Worm (Caenorhabditis elegans) whole organism, L3 larva: Measurements from ENCODE around the gene F53G2.2.
A peak's percentile ranks its signal among the peaks of the same experiment; 100 is the strongest.

Experiments
- ZK546.5 ChIP-seq: sonication (generic microtip); optimal IDR thresholded peaks from 2 replicates; lab custom pipeline; 2017; ENCODE audit warnings: missing biosample characterization, missing genetic modification characterization
- aly-2 ChIP-seq: fragments of 150-350 bp; optimal IDR thresholded peaks from 2 replicates; lab custom pipeline; 2014; ENCODE audit warnings: missing biosample characterization, missing genetic modification characterization
- ama-1 ChIP-seq: fragments of 150-350 bp; optimal IDR thresholded peaks from 2 replicates; lab custom pipeline; 2018
- ceh-16 ChIP-seq: sonication (generic microtip); optimal IDR thresholded peaks from 2 replicates; lab custom pipeline; 2017; ENCODE audit warnings: missing biosample characterization, missing genetic modification characterization
- ceh-28 ChIP-seq: fragments of 150-350 bp; optimal IDR thresholded peaks from 2 replicates; lab custom pipeline; 2014; ENCODE audit warnings: missing biosample characterization, missing genetic modification reagents, missing genetic modification characterization
- ceh-82 ChIP-seq: fragments of 150-350 bp; optimal IDR thresholded peaks from 2 replicates; lab custom pipeline; 2014; ENCODE audit warnings: missing biosample characterization, missing genetic modification characterization
- ceh-9 ChIP-seq: sonication (generic microtip); optimal IDR thresholded peaks from 2 replicates; lab custom pipeline; 2018; ENCODE audit warnings: missing biosample characterization, missing genetic modification characterization
- daf-12 ChIP-seq: fragments of 150-350 bp; optimal IDR thresholded peaks from 2 replicates; lab custom pipeline; 2014; ENCODE audit warnings: missing biosample characterization, missing genetic modification reagents, missing genetic modification characterization
- egl-5 ChIP-seq: fragments of 150-350 bp; optimal IDR thresholded peaks from 2 replicates; lab custom pipeline; 2017; ENCODE audit warnings: missing biosample characterization, missing genetic modification reagents, missing genetic modification characterization, inconsistent platforms
- elt-2 ChIP-seq: sonication (generic microtip); optimal IDR thresholded peaks from 2 replicates; lab custom pipeline; 2016; ENCODE audit warnings: missing genetic modification reagents, mild to moderate bottlenecking, missing genetic modification characterization, missing compliant biosample characterization
- elt-3 ChIP-seq, 3 experiments: fragments of 150-350 bp in 1 of 3; sonication (generic microtip) in 2 of 3; optimal IDR thresholded peaks; 2 replicates in 2 of 3; 4 replicates in 1 of 3; lab custom pipeline; 2014 to 2017; ENCODE audit warnings: missing biosample characterization in 3 of 3, missing genetic modification characterization in 3 of 3
- eor-1 ChIP-seq, 2 experiments: fragments of 150-350 bp; optimal IDR thresholded peaks; 2 replicates each; lab custom pipeline; 2014 to 2018; ENCODE audit warnings: missing biosample characterization in 2 of 2, missing genetic modification characterization in 2 of 2
- fkh-10 ChIP-seq: sonication (generic microtip); optimal IDR thresholded peaks from 2 replicates; lab custom pipeline; 2017; ENCODE audit warnings: missing biosample characterization, missing genetic modification reagents, missing genetic modification characterization
- hmg-11 ChIP-seq: sonication (generic microtip); optimal IDR thresholded peaks from 2 replicates; lab custom pipeline; 2016; ENCODE audit warnings: missing genetic modification characterization, missing compliant biosample characterization
- jun-1 ChIP-seq: fragments of 150-350 bp; optimal IDR thresholded peaks from 2 replicates; lab custom pipeline; 2014; ENCODE audit warnings: missing biosample characterization, missing genetic modification reagents, missing genetic modification characterization
- lin-15B ChIP-seq: fragments of 150-350 bp; optimal IDR thresholded peaks from 2 replicates; lab custom pipeline; 2014; ENCODE audit warnings: missing biosample characterization, missing genetic modification characterization
- lin-39 ChIP-seq: fragments of 150-350 bp; optimal IDR thresholded peaks from 2 replicates; lab custom pipeline; 2018; ENCODE audit warnings: missing biosample characterization, missing genetic modification reagents, missing genetic modification characterization
- lsy-12 ChIP-seq: sonication (generic microtip); optimal IDR thresholded peaks from 2 replicates; lab custom pipeline; 2016; ENCODE audit warnings: mild to moderate bottlenecking, missing genetic modification characterization, missing compliant biosample characterization
- mdl-1 ChIP-seq: fragments of 150-350 bp; optimal IDR thresholded peaks from 2 replicates; lab custom pipeline; 2014; ENCODE audit warnings: missing biosample characterization, missing genetic modification characterization
- nfya-1 ChIP-seq: sonication (generic microtip); optimal IDR thresholded peaks from 2 replicates; lab custom pipeline; 2017; ENCODE audit warnings: missing genetic modification characterization, mild to moderate bottlenecking, missing compliant biosample characterization, antibody characterized with exemption, moderate library complexity; ENCODE audit not compliant: insufficient read depth
- nhr-12 ChIP-seq: fragments of 150-350 bp; optimal IDR thresholded peaks from 2 replicates; lab custom pipeline; 2014; ENCODE audit warnings: missing biosample characterization, missing genetic modification characterization
- nhr-23 ChIP-seq: fragments of 150-350 bp; optimal IDR thresholded peaks from 2 replicates; lab custom pipeline; 2014; ENCODE audit warnings: missing biosample characterization, missing genetic modification reagents, missing genetic modification characterization
- nhr-237 ChIP-seq: fragments of 150-350 bp; optimal IDR thresholded peaks from 2 replicates; lab custom pipeline; 2014; ENCODE audit warnings: missing biosample characterization, missing genetic modification characterization
- nhr-25 ChIP-seq: sonication (generic microtip); optimal IDR thresholded peaks from 2 replicates; lab custom pipeline; 2017; ENCODE audit warnings: missing biosample characterization, missing genetic modification characterization
- nhr-28 ChIP-seq: fragments of 150-350 bp; optimal IDR thresholded peaks from 2 replicates; lab custom pipeline; 2014; ENCODE audit warnings: missing biosample characterization, missing genetic modification characterization
- nhr-67 ChIP-seq: fragments of 150-350 bp; optimal IDR thresholded peaks from 2 replicates; lab custom pipeline; 2014; ENCODE audit warnings: missing biosample characterization, missing genetic modification characterization
- nhr-76 ChIP-seq: fragments of 150-350 bp; sonication (generic microtip); optimal IDR thresholded peaks from 5 replicates; lab custom pipeline; 2014; ENCODE audit warnings: missing biosample characterization, missing genetic modification characterization
- nhr-77 ChIP-seq: fragments of 150-350 bp; optimal IDR thresholded peaks from 2 replicates; lab custom pipeline; 2014; ENCODE audit warnings: missing biosample characterization, missing genetic modification characterization
- pha-4 ChIP-seq: fragments of 150-350 bp; optimal IDR thresholded peaks from 2 replicates; lab custom pipeline; 2014; ENCODE audit warnings: missing biosample characterization, missing genetic modification reagents, missing genetic modification characterization
- pqm-1 ChIP-seq: fragments of 150-350 bp; optimal IDR thresholded peaks from 2 replicates; lab custom pipeline; 2017; ENCODE audit warnings: missing biosample characterization, missing genetic modification characterization, inconsistent platforms
- sea-2 ChIP-seq: fragments of 150-350 bp; sonication (generic microtip); optimal IDR thresholded peaks from 4 replicates; lab custom pipeline; 2014; ENCODE audit warnings: missing biosample characterization, missing genetic modification reagents, missing genetic modification characterization
- skn-1 ChIP-seq: fragments of 150-350 bp; optimal IDR thresholded peaks from 2 replicates; lab custom pipeline; 2014; ENCODE audit warnings: missing biosample characterization, missing genetic modification characterization
- snpc-4 ChIP-seq: fragments of 150-350 bp; optimal IDR thresholded peaks from 2 replicates; lab custom pipeline; 2014; ENCODE audit warnings: missing biosample characterization, missing genetic modification characterization
- tbx-2 ChIP-seq: sonication (generic microtip); optimal IDR thresholded peaks from 2 replicates; lab custom pipeline; 2016; ENCODE audit warnings: mild to moderate bottlenecking, missing genetic modification characterization, missing compliant biosample characterization
- unc-39 ChIP-seq: sonication (generic microtip); optimal IDR thresholded peaks from 4 replicates; lab custom pipeline; 2017; ENCODE audit warnings: missing biosample characterization, missing genetic modification characterization
- ztf-4 ChIP-seq: fragments of 150-350 bp; optimal IDR thresholded peaks from 2 replicates; lab custom pipeline; 2014; ENCODE audit warnings: missing biosample characterization, missing genetic modification characterization

The F53G2.2 gene

DNA sequence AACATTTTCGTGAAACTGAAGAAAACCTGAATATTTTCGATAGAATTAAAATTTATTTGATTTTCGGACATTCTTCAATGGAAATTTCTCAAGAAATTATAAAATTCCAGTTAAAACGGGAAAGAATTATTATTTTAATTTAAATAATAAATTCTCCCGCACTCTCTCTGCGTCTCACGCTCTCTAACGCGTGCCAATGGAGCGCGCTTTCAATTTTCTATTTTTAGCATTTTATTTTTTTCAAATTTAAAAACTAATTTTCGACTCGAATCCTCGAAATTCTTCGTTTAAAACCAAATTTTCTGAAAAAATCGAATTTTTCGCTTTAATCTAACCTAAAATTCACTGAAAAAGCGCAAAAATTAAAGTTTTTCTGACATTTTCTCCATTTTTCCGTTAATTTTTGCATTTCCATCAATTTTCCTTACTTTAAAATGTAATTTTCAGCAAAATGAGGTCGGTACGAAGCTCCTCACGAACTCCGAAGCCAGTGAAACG, 22.8 kb downstream of the F53G2.2 start, which contains the start of gene gbas-1:
TSS of gene gbas-1 (plus strand) at position 448 of the 498 bp plus-strand sequence.
- peak; percentile 43 for TF ChIP-seq nfya-1 (tag; lab: Kevin White, UChicago)
- TF ChIP-seq nhr-67 (tag; lab: Kevin White, UChicago) = no peak
- TF ChIP-seq elt-2 (tag; lab: Kevin White, UChicago) = peak; percentile 14
- TF ChIP-seq ceh-28 (tag; lab: Kevin White, UChicago) = no peak
- TF ChIP-seq nhr-77 (tag; lab: Kevin White, UChicago) = no peak
- TF ChIP-seq ama-1 (lab: Kevin White, UChicago) = no peak
- TF ChIP-seq lin-15B = peak; percentile 63
- peak; percentile 38 for TF ChIP-seq nhr-23
- peak; percentile 56 for TF ChIP-seq pha-4
- no peak for TF ChIP-seq sea-2 (GFP tag; lab: Kevin White, UChicago)
- TF ChIP-seq skn-1 (tag; lab: Kevin White, UChicago) = no peak
- TF ChIP-seq ztf-4 = no peak
- TF ChIP-seq egl-5 = no peak
- no peak for TF ChIP-seq nhr-12 (tag; lab: Kevin White, UChicago)
- no peak for TF ChIP-seq aly-2 (tag; lab: Kevin White, UChicago)
- TF ChIP-seq hmg-11 (tag; lab: Kevin White, UChicago) = peak; percentile 24
- TF ChIP-seq tbx-2 (tag; lab: Kevin White, UChicago) = no peak

DNA sequence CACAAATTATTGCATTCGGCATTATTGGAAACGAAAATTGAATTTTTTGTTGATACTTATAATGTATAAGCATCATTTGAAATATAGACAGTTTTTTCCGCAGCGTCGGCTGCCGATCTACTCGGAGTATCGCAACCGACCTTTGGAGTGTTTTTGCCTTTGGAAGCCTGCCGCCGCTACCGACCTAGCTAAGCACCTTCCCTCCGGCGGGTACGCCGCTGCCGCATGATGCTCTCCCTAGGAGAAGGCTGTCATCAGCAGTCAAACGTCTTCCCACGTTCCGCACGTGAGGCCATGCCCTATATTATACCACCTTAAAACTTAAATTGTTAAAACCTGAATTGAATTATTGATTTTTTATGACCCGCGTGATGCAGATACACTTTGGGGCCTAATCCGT, 36.8 kb downstream of the F53G2.2 start:
- no peak for TF ChIP-seq unc-39 (tag; lab: Kevin White, UChicago)
- TF ChIP-seq nhr-67 (tag; lab: Kevin White, UChicago) = no peak
- no peak for TF ChIP-seq nhr-25
- no peak for TF ChIP-seq ZK546.5 (tag; lab: Kevin White, UChicago)
- TF ChIP-seq pqm-1 (tag; lab: Kevin White, UChicago) = no peak
- TF ChIP-seq lsy-12 (tag; lab: Kevin White, UChicago) = no peak
- TF ChIP-seq daf-12 (tag; lab: Kevin White, UChicago) = no peak

- TF ChIP-seq sea-2 (GFP tag; lab: Kevin White, UChicago) (no peak), ama-1 (lab: Kevin White, UChicago) (no peak), nhr-25 (no peak), tbx-2 (tag; lab: Kevin White, UChicago) (no peak), lsy-12 (tag; lab: Kevin White, UChicago) (no peak), lin-39 (tag; lab: Kevin White, UChicago) (no peak), eor-1 (tag; optimal IDR thresholded peaks at IDR 0.05; lab: Kevin White, UChicago) (no peak), nhr-23 (no peak), egl-5 (no peak), ceh-9 (tag; lab: Kevin White, UChicago) (no peak), nhr-28 (no peak), skn-1 (tag; lab: Kevin White, UChicago) (no peak), ZK546.5 (tag; lab: Kevin White, UChicago) (no peak), fkh-10 (no peak), nhr-237 (tag; lab: Kevin White, UChicago) (no peak), snpc-4 (tag; lab: Kevin White, UChicago) (no peak), ceh-16 (tag; lab: Kevin White, UChicago) (no peak), elt-2 (tag; lab: Kevin White, UChicago) (no peak), jun-1 (tag; lab: Kevin White, UChicago) (no peak)
- TF ChIP-seq, all 47 proteins: peak for 0
These were observed 40.2 kb downstream of the F53G2.2 start, which contains the start of gene bath-13 for ce11 chrII:2521960-2522359. TSS of gene bath-13 (minus strand) at chrII:2522060.

ce11 chrII:2525652-2526051, 43.9 kb downstream of the F53G2.2 start:
- no peak for TF ChIP-seq ceh-28 (tag; lab: Kevin White, UChicago)
- no peak for TF ChIP-seq egl-5
- no peak for TF ChIP-seq ama-1 (lab: Kevin White, UChicago)
- no peak for TF ChIP-seq nhr-76 (tag; lab: Kevin White, UChicago)
- TF ChIP-seq nhr-237 (tag; lab: Kevin White, UChicago) = no peak
- no peak for TF ChIP-seq nhr-23
- no peak for TF ChIP-seq nhr-25
- TF ChIP-seq mdl-1 = no peak
- TF ChIP-seq nhr-67 (tag; lab: Kevin White, UChicago) = no peak
- no peak for TF ChIP-seq ceh-82 (tag; lab: Kevin White, UChicago)
- TF ChIP-seq pha-4 = no peak
- no peak for TF ChIP-seq elt-3 (tag; optimal IDR thresholded peaks at IDR 0.05; lab: Kevin White, UChicago)
- no peak for TF ChIP-seq unc-39 (tag; lab: Kevin White, UChicago)
